Worm (Caenorhabditis elegans) whole organism, early embryonic: ENCODE data around the gene F58E1.13.

Source experiments
- F13C5.2 ChIP-seq: sonication (generic microtip); optimal IDR thresholded peaks from 2 replicates; lab custom pipeline; 2017; ENCODE audit warnings: mild to moderate bottlenecking, missing genetic modification characterization, inconsistent platforms, missing compliant biosample characterization
- ama-1 ChIP-seq: fragments of 150-350 bp; optimal IDR thresholded peaks from 2 replicates; lab custom pipeline; 2014
- ceh-13 ChIP-seq: fragments of 200-800 bp; sonication (Bioruptor generic); optimal IDR thresholded peaks from 2 replicates; lab custom pipeline; 2018; ENCODE audit warnings: mild to moderate bottlenecking, missing genetic modification characterization, missing compliant biosample characterization
- ceh-36 ChIP-seq: sonication (generic microtip); optimal IDR thresholded peaks from 2 replicates; lab custom pipeline; 2016; ENCODE audit warnings: missing genetic modification characterization, inconsistent platforms, missing compliant biosample characterization
- ets-7 ChIP-seq: sonication (generic microtip); optimal IDR thresholded peaks from 2 replicates; lab custom pipeline; 2016; ENCODE audit warnings: missing genotype, missing genetic modification characterization, missing compliant biosample characterization
- hmg-4 ChIP-seq: fragments of 200-800 bp; sonication (Bioruptor generic); optimal IDR thresholded peaks from 2 replicates; lab custom pipeline; 2018; ENCODE audit warnings: mild to moderate bottlenecking, missing genetic modification characterization, missing compliant biosample characterization
- hnd-1 ChIP-seq: sonication (generic microtip); optimal IDR thresholded peaks from 2 replicates; lab custom pipeline; 2016; ENCODE audit warnings: missing genetic modification characterization, missing compliant biosample characterization
- pes-1 ChIP-seq: fragments of 200-800 bp; sonication (Bioruptor generic); IDR thresholded peaks from 2 replicates; pipeline ENCODE4 v1.3.6; 2022; ENCODE audit warnings: missing genetic modification reagents, missing genetic modification characterization, missing compliant biosample characterization
- scrt-1 ChIP-seq: fragments of 200-800 bp; sonication (Bioruptor generic); IDR thresholded peaks from 2 replicates; pipeline ENCODE4 v1.3.6; 2022; ENCODE audit warnings: missing genetic modification characterization, missing compliant biosample characterization
- sea-1 ChIP-seq: fragments of 200-800 bp; sonication (Bioruptor generic); conservative IDR thresholded peaks from 2 replicates; pipeline ENCODE4 v1.3.6; 2022; ENCODE audit warnings: missing genetic modification characterization, missing compliant biosample characterization
- tbx-37 ChIP-seq: fragments of 200-800 bp; sonication (Bioruptor generic); conservative IDR thresholded peaks from 2 replicates; pipeline ENCODE4 v1.3.6; 2022; ENCODE audit warnings: missing genetic modification reagents, missing genetic modification characterization, missing compliant biosample characterization

ce11 chrII:1654917-1655316 lies 40.8 kb downstream of the F58E1.13 start, which contains the start of gene btb-12:
- TF ChIP-seq ceh-13 (GFP tag; lab: Kevin White, UChicago) (no peak), scrt-1 (GFP tag; lab: Robert Waterston, UW) (no peak), F13C5.2 (tag; lab: Kevin White, UChicago) (no peak), sea-1 (no peak), tbx-37 (GFP tag; lab: Robert Waterston, UW) (no peak), ama-1 (lab: Kevin White, UChicago) (no peak), ets-7 (tag; lab: Kevin White, UChicago) (no peak), pes-1 (GFP tag; lab: Robert Waterston, UW) (no peak), hmg-4 (GFP tag; lab: Kevin White, UChicago) (no peak), ceh-36 (tag; lab: Kevin White, UChicago) (no peak), hnd-1 (tag; lab: Kevin White, UChicago) (no peak)
